Worm (Caenorhabditis elegans) whole organism, L1 larva: ENCODE results near the gene srh-27.

Experiments used
- C16A3.4 ChIP-seq: fragments of 150-350 bp; optimal IDR thresholded peaks from 2 replicates; lab custom pipeline; 2014; ENCODE audit warnings: missing biosample characterization, missing genetic modification characterization
- F16B12.6 ChIP-seq: fragments of 150-350 bp; optimal IDR thresholded peaks from 2 replicates; lab custom pipeline; 2014; ENCODE audit warnings: missing biosample characterization, missing genetic modification characterization
- aha-1 ChIP-seq: fragments of 150-350 bp; optimal IDR thresholded peaks from 2 replicates; lab custom pipeline; 2014; ENCODE audit warnings: missing biosample characterization, missing genetic modification characterization
- alr-1 ChIP-seq: fragments of 200-800 bp; sonication (Bioruptor generic); optimal IDR thresholded peaks from 2 replicates; lab custom pipeline; 2018; ENCODE audit warnings: borderline replicate concordance, mild to moderate bottlenecking, missing genetic modification characterization, missing compliant biosample characterization
- ceh-63 ChIP-seq: fragments of 200-800 bp; sonication (Bioruptor generic); optimal IDR thresholded peaks from 2 replicates; lab custom pipeline; 2018; ENCODE audit warnings: mild to moderate bottlenecking, missing genetic modification characterization, missing compliant biosample characterization
- ceh-8 ChIP-seq: fragments of 200-800 bp; sonication (Bioruptor generic); optimal IDR thresholded peaks from 2 replicates; lab custom pipeline; 2018; ENCODE audit warnings: mild to moderate bottlenecking, missing genetic modification characterization, moderate library complexity, missing compliant biosample characterization
- ceh-82 ChIP-seq, 3 experiments: fragments of 150-350 bp in 1 of 3; sonication (generic microtip) in 2 of 3; optimal IDR thresholded peaks; 2 replicates each; lab custom pipeline; 2014 to 2017; ENCODE audit warnings: missing biosample characterization in 3 of 3, missing genetic modification characterization in 3 of 3
- ceh-90 ChIP-seq: sonication (generic microtip); optimal IDR thresholded peaks from 2 replicates; lab custom pipeline; 2016; ENCODE audit warnings: missing genetic modification characterization, missing compliant biosample characterization
- dpl-1 ChIP-seq, 3 experiments: fragments of 150-350 bp in 2 of 3; sonication (generic microtip) in 1 of 3; optimal IDR thresholded peaks; 2 replicates each; lab custom pipeline; 2014 to 2017; ENCODE audit warnings: missing biosample characterization in 3 of 3, missing genetic modification characterization in 3 of 3, missing genetic modification reagents in 3 of 3
- dsc-1 ChIP-seq: sonication (generic microtip); optimal IDR thresholded peaks from 2 replicates; lab custom pipeline; 2016; ENCODE audit warnings: mild to moderate bottlenecking, missing genetic modification characterization, missing compliant biosample characterization
- efl-1 ChIP-seq, 4 experiments: fragments of 150-350 bp; optimal IDR thresholded peaks in 3 of 4; peaks in 1 of 4; 1 replicate in 1 of 4; 2 replicates in 3 of 4; lab custom pipeline; 2014; ENCODE audit warnings: missing biosample characterization in 2 of 4, missing genetic modification characterization in 2 of 4, missing genetic modification reagents in 2 of 4
- efl-3 ChIP-seq: fragments of 200-800 bp; sonication (Bioruptor generic); optimal IDR thresholded peaks from 2 replicates; lab custom pipeline; 2018; ENCODE audit warnings: mild to moderate bottlenecking, missing genetic modification characterization, missing compliant biosample characterization
- egl-13 ChIP-seq: sonication (generic microtip); optimal IDR thresholded peaks from 2 replicates; lab custom pipeline; 2016; ENCODE audit warnings: missing genotype, missing genetic modification reagents, missing genetic modification characterization, missing compliant biosample characterization
- elt-2 ChIP-seq: sonication (generic microtip); optimal IDR thresholded peaks from 2 replicates; lab custom pipeline; 2016; ENCODE audit warnings: missing genetic modification characterization, mild to moderate bottlenecking, inconsistent platforms, missing compliant biosample characterization, missing genetic modification reagents
- elt-3 ChIP-seq, 6 experiments: fragments of 150-350 bp in 1 of 6; sonication (generic microtip); optimal IDR thresholded peaks; 2 replicates each; lab custom pipeline; 2017 to 2018; ENCODE audit warnings: missing biosample characterization in 6 of 6, missing genetic modification characterization in 6 of 6, inconsistent platforms in 1 of 6
- ets-5 ChIP-seq: fragments of 200-800 bp; sonication (Bioruptor generic); IDR thresholded peaks from 2 replicates; pipeline ENCODE4 v1.3.6; 2022; ENCODE audit warnings: missing genetic modification characterization, missing compliant biosample characterization
- hlh-17 ChIP-seq: fragments of 200-800 bp; sonication (Bioruptor generic); optimal IDR thresholded peaks from 2 replicates; lab custom pipeline; 2018; ENCODE audit warnings: missing genetic modification characterization, mild to moderate bottlenecking, missing compliant biosample characterization, moderate library complexity, borderline replicate concordance
- hlh-4 ChIP-seq: sonication (generic microtip); optimal IDR thresholded peaks from 2 replicates; lab custom pipeline; 2016; ENCODE audit warnings: mild to moderate bottlenecking, missing genetic modification characterization, missing compliant biosample characterization
- hpl-2 ChIP-seq: fragments of 150-350 bp; optimal IDR thresholded peaks from 2 replicates; lab custom pipeline; 2014; ENCODE audit warnings: missing biosample characterization, missing genetic modification reagents, missing genetic modification characterization
- isw-1 ChIP-seq: fragments of 200-800 bp; sonication (Bioruptor generic); IDR thresholded peaks from 2 replicates; pipeline ENCODE4 v1.3.6; 2022; ENCODE audit warnings: missing genetic modification characterization, missing compliant biosample characterization
- lin-13 ChIP-seq: fragments of 150-350 bp; optimal IDR thresholded peaks from 2 replicates; lab custom pipeline; 2014; ENCODE audit warnings: missing biosample characterization, missing genetic modification reagents, missing genetic modification characterization
- nhr-12 ChIP-seq: sonication (generic microtip); optimal IDR thresholded peaks from 2 replicates; lab custom pipeline; 2017; ENCODE audit warnings: missing biosample characterization, missing genetic modification characterization
- nhr-28 ChIP-seq: fragments of 150-350 bp; optimal IDR thresholded peaks from 2 replicates; lab custom pipeline; 2014; ENCODE audit warnings: missing biosample characterization, missing genetic modification characterization
- nhr-47 ChIP-seq: sonication (generic microtip); optimal IDR thresholded peaks from 2 replicates; lab custom pipeline; 2016; ENCODE audit warnings: mild to moderate bottlenecking, missing genetic modification characterization, moderate library complexity, missing compliant biosample characterization
- nhr-71 ChIP-seq: sonication (generic microtip); optimal IDR thresholded peaks from 2 replicates; lab custom pipeline; 2016; ENCODE audit warnings: mild to moderate bottlenecking, missing genetic modification characterization, moderate library complexity, missing compliant biosample characterization
- nhr-90 ChIP-seq: sonication (generic microtip); optimal IDR thresholded peaks from 2 replicates; lab custom pipeline; 2016; ENCODE audit warnings: mild to moderate bottlenecking, missing genetic modification characterization, missing compliant biosample characterization; ENCODE audit not compliant: poor library complexity
- pag-3 ChIP-seq: sonication (generic microtip); optimal IDR thresholded peaks from 2 replicates; lab custom pipeline; 2017; ENCODE audit warnings: missing genetic modification characterization, mild to moderate bottlenecking, missing compliant biosample characterization, antibody characterized with exemption, borderline replicate concordance; ENCODE audit not compliant: insufficient read depth
- rnt-1 ChIP-seq: sonication (generic microtip); optimal IDR thresholded peaks from 2 replicates; lab custom pipeline; 2016; ENCODE audit warnings: mild to moderate bottlenecking, missing genetic modification characterization, moderate library complexity, missing compliant biosample characterization
- snu-23 ChIP-seq: sonication (generic microtip); optimal IDR thresholded peaks from 2 replicates; lab custom pipeline; 2016; ENCODE audit warnings: missing genetic modification characterization, missing compliant biosample characterization
- sptf-1 ChIP-seq: fragments of 150-350 bp; optimal IDR thresholded peaks from 2 replicates; lab custom pipeline; 2014; ENCODE audit warnings: missing biosample characterization, missing genetic modification characterization
- sup-37 ChIP-seq: fragments of 200-800 bp; sonication (Bioruptor generic); optimal IDR thresholded peaks from 2 replicates; lab custom pipeline; 2018; ENCODE audit warnings: mild to moderate bottlenecking, missing genetic modification characterization, missing compliant biosample characterization
- tbx-2 ChIP-seq: sonication (generic microtip); optimal IDR thresholded peaks from 2 replicates; lab custom pipeline; 2016; ENCODE audit warnings: missing genetic modification characterization, missing compliant biosample characterization
- unc-30 ChIP-seq: sonication (generic microtip); optimal IDR thresholded peaks from 2 replicates; lab custom pipeline; 2017; ENCODE audit warnings: missing biosample characterization, missing genetic modification characterization
- unc-86 ChIP-seq: sonication (generic microtip); optimal IDR thresholded peaks from 2 replicates; lab custom pipeline; 2016; ENCODE audit warnings: missing genetic modification characterization, missing compliant biosample characterization
- unc-98 ChIP-seq: fragments of 200-800 bp; sonication (Bioruptor generic); IDR thresholded peaks from 2 replicates; pipeline ENCODE4 v1.3.6; 2022; ENCODE audit warnings: missing genetic modification characterization, missing compliant biosample characterization
- xbp-1 ChIP-seq: sonication (generic microtip); optimal IDR thresholded peaks from 2 replicates; lab custom pipeline; 2016; ENCODE audit warnings: missing genetic modification characterization, missing compliant biosample characterization
- zag-1 ChIP-seq: fragments of 150-350 bp; optimal IDR thresholded peaks from 2 replicates; lab custom pipeline; 2014; ENCODE audit warnings: missing biosample characterization, missing genetic modification characterization
- zip-4 ChIP-seq: fragments of 200-800 bp; sonication (Bioruptor generic); optimal IDR thresholded peaks from 2 replicates; lab custom pipeline; 2018; ENCODE audit warnings: mild to moderate bottlenecking, missing genetic modification characterization, moderate library complexity, missing compliant biosample characterization

The srh-27 gene

ce11 chrII:12459422-12459821, 11.1 kb downstream of the srh-27 start, which contains the start of gene tag-281 (continued):
- TF ChIP-seq lin-13 (GFP tag; lab: Kevin White, UChicago) (peak; percentile 86), sptf-1 (tag; lab: Kevin White, UChicago) (no peak), unc-30 (tag; lab: Kevin White, UChicago) (no peak), pag-3 (peak; percentile 3), zag-1 (tag; lab: Kevin White, UChicago) (no peak), ceh-82 (tag; optimal IDR thresholded peaks at IDR 0.05; lab: Kevin White, UChicago) (peak; percentile 80 to 93 (median 89)), alr-1 (tag; lab: Kevin White, UChicago) (no peak), nhr-71 (tag; lab: Kevin White, UChicago) (peak; percentile 94), xbp-1 (tag; lab: Kevin White, UChicago) (peak; percentile 87), ets-5 (no peak), ceh-63 (no peak), nhr-90 (tag; lab: Kevin White, UChicago) (peak; percentile 90), nhr-28 (no peak), dpl-1 (GFP tag; optimal IDR thresholded peaks at IDR 0.05; lab: Kevin White, UChicago) (peak; percentile 98 to 99 (median 98)), nhr-47 (tag; lab: Kevin White, UChicago) (peak; percentile 93), elt-2 (tag; lab: Kevin White, UChicago) (peak; percentile 48), tbx-2 (tag; lab: Kevin White, UChicago) (peak; percentile 87), ceh-8 (GFP tag; lab: Kevin White, UChicago) (peak; percentile 62), efl-1 (optimal IDR thresholded peaks at IDR 0.05; lab: Kevin White, UChicago) (peak; percentile 97 to 99), efl-1 (GFP tag; optimal IDR thresholded peaks at IDR 0.05 in 1 of 2; lab: Kevin White, UChicago) (peak; percentile 98 to 100), zip-4 (GFP tag; lab: Kevin White, UChicago) (peak; percentile 42), C16A3.4 (tag; lab: Kevin White, UChicago) (peak; percentile 69), dsc-1 (peak; percentile 84), isw-1 (GFP tag; lab: Robert Waterston, UW) (peak; percentile 87), ceh-90 (tag; lab: Kevin White, UChicago) (peak; percentile 20), elt-3 (tag; optimal IDR thresholded peaks at IDR 0.05; lab: Kevin White, UChicago) (peak in 2 of 6 experiments; percentile 74 to 86), hpl-2 (GFP tag; lab: Kevin White, UChicago) (no peak), aha-1 (peak; percentile 74), hlh-17 (GFP tag; lab: Kevin White, UChicago) (no peak), hlh-4 (tag; lab: Kevin White, UChicago) (no peak), egl-13 (tag; lab: Kevin White, UChicago) (peak; percentile 72)

DNA sequence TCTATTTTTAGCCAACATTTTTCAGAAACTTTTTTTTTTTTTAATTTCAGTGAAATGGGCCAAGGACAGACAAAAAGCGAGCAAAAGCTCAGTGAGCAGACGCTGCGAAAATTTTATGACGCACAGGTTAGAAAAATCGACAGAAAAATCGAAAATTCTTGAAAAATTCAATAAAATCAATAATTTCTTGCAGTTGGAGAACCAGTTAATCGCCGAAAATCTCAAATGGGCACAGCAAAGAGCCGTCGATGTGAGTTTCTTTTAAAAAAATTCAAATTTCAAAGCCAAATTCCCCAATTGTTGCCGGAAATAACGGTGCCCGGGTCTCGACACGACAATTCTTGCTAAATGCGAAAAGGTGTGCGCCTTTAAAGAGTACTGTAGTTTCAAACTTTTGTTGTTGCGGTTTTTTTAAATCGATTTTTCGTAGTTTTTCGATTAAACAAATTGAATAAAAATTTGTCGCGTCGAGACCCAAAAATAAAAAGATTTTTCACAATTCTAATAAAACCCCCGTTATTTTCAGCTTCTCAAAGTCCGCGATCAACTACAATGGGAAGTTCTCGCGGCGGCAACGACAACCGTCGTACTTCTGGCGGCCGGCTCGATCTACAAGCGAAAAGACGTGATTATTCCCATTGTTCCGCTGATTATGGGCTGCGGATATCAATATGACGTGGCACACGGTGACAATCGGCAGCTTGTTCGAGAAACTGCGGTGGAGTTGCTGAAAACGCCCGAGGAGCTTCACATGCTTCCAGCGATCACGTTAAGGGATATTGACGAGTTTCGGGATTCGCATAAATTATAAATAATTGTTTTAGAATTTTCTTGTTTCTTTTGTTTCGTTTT, 12.5 kb downstream of the srh-27 start, which contains the start of gene tag-280:
tag-280 (plus strand) TSS at position 51 of the 852 bp plus-strand sequence.
- no peak for TF ChIP-seq efl-1 (optimal IDR thresholded peaks at IDR 0.05; lab: Kevin White, UChicago)
- peak in 1 of 2 experiments; percentile 59 for TF ChIP-seq efl-1 (GFP tag; optimal IDR thresholded peaks at IDR 0.05 in 1 of 2; lab: Kevin White, UChicago)
- TF ChIP-seq ceh-63, result no peak

- no peak for TF ChIP-seq zip-4 (GFP tag; lab: Kevin White, UChicago)
- TF ChIP-seq ceh-8 (GFP tag; lab: Kevin White, UChicago), result no peak
- TF ChIP-seq aha-1, result no peak
- TF ChIP-seq efl-3 (GFP tag; lab: Kevin White, UChicago), result no peak
- TF ChIP-seq ceh-90 (tag; lab: Kevin White, UChicago), result no peak
- TF ChIP-seq nhr-12 (tag; lab: Kevin White, UChicago), result no peak
- TF ChIP-seq unc-98 (GFP tag; lab: Robert Waterston, UW), result no peak
- no peak for TF ChIP-seq rnt-1 (tag; lab: Kevin White, UChicago)
- no peak for TF ChIP-seq snu-23
- no peak for TF ChIP-seq ets-5
- TF ChIP-seq sup-37, result no peak
- TF ChIP-seq F16B12.6, result no peak
- no peak for TF ChIP-seq unc-86
These were observed 13.9 kb downstream of the srh-27 start, which contains the start of gene F15A4.2 for ce11 chrII:12462244-12462643. F15A4.2 (plus strand) TSS chrII:12462544.
